Worm (Caenorhabditis elegans) whole organism, late embryonic: ENCODE results near the gene K09C4.4.

ENCODE experiments used
- F13H6.1 ChIP-seq: sonication (generic microtip); optimal IDR thresholded peaks from 2 replicates; lab custom pipeline; 2016; ENCODE audit warnings: missing genetic modification characterization, missing compliant biosample characterization
- ahr-1 ChIP-seq: sonication (generic microtip); optimal IDR thresholded peaks from 2 replicates; lab custom pipeline; 2016; ENCODE audit warnings: missing genetic modification characterization, missing compliant biosample characterization
- ceh-34 ChIP-seq: sonication (generic microtip); optimal IDR thresholded peaks from 2 replicates; lab custom pipeline; 2016; ENCODE audit warnings: mild to moderate bottlenecking, missing genetic modification characterization, missing compliant biosample characterization
- elt-2 ChIP-seq: sonication (generic microtip); optimal IDR thresholded peaks from 2 replicates; lab custom pipeline; 2016; ENCODE audit warnings: missing genetic modification reagents, missing genetic modification characterization, missing compliant biosample characterization
- fkh-6 ChIP-seq: sonication (generic microtip); optimal IDR thresholded peaks from 2 replicates; lab custom pipeline; 2016; ENCODE audit warnings: missing genetic modification characterization, missing compliant biosample characterization
- hlh-15 ChIP-seq: sonication (generic microtip); optimal IDR thresholded peaks from 2 replicates; lab custom pipeline; 2016; ENCODE audit warnings: missing genetic modification characterization, missing compliant biosample characterization
- nfya-1 ChIP-seq: sonication (generic microtip); optimal IDR thresholded peaks from 2 replicates; lab custom pipeline; 2017; ENCODE audit warnings: missing genetic modification characterization, mild to moderate bottlenecking, missing compliant biosample characterization, antibody characterized with exemption, moderate library complexity
- tbx-2 ChIP-seq: sonication (generic microtip); optimal IDR thresholded peaks from 2 replicates; lab custom pipeline; 2016; ENCODE audit warnings: missing genetic modification characterization, missing compliant biosample characterization
- zip-5 ChIP-seq: sonication (generic microtip); optimal IDR thresholded peaks from 2 replicates; lab custom pipeline; 2016; ENCODE audit warnings: missing genetic modification characterization, missing compliant biosample characterization

DNA sequence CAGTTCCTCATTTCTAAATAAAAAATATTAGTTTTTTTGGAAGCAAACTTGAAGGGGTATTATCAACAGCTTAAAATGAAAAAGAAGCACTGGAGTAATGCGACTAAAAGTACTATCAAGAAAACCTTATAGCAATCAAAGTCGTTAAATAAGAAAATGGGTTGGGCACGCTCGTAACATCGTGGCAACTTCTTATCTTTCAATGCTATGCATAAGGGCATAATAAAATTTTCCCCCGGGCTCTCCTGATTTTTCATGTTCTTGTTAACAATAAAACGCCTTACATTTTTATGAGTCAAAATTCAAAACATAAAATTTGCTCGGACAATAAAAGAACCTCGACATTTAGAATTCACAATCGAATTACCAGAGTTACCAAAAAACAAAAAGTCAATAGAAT, 45.7 kb upstream of the K09C4.4 start, which contains the start of gene irg-7:
- no peak for TF ChIP-seq elt-2 (tag; lab: Kevin White, UChicago)
- TF ChIP-seq hlh-15 (tag; lab: Kevin White, UChicago) = no peak
- TF ChIP-seq fkh-6 (tag; lab: Kevin White, UChicago) = no peak
- no peak for TF ChIP-seq ahr-1 (tag; lab: Kevin White, UChicago)
- no peak for TF ChIP-seq ceh-34 (tag; lab: Kevin White, UChicago)
- no peak for TF ChIP-seq tbx-2
- TF ChIP-seq nfya-1 (tag; lab: Kevin White, UChicago) = no peak
- no peak for TF ChIP-seq zip-5 (tag; lab: Kevin White, UChicago)
- no peak for TF ChIP-seq F13H6.1 (tag; lab: Kevin White, UChicago)
